Fruit fly (Drosophila melanogaster) whole organism, embryonic: ENCODE data around the gene Drs.
A peak's percentile ranks its signal among the peaks of the same experiment; 100 is the strongest.

Experiments used
- Asciz ChIP-seq: fragments of 200-800 bp; sonication (Bioruptor generic); optimal IDR thresholded peaks from 2 replicates; lab custom pipeline; 2017; ENCODE audit warnings: missing biosample characterization, mild to moderate bottlenecking, missing genetic modification characterization, missing genetic modification reagents
- CG10147 ChIP-seq: fragments of 200-800 bp; sonication (Bioruptor generic); optimal IDR thresholded peaks from 2 replicates; lab custom pipeline; 2019; ENCODE audit warnings: missing biosample characterization, mild to moderate bottlenecking, missing genetic modification characterization, moderate library complexity
- CG10267 ChIP-seq: fragments of 200-800 bp; sonication (Bioruptor generic); optimal IDR thresholded peaks from 2 replicates; lab custom pipeline; 2018; ENCODE audit warnings: missing biosample characterization, mild to moderate bottlenecking, missing genetic modification characterization, moderate library complexity
- CG11093 ChIP-seq: fragments of 200-800 bp; sonication (Bioruptor generic); IDR thresholded peaks from 3 replicates; pipeline ENCODE4 v1.3.6; 2022; ENCODE audit warnings: missing biosample characterization, missing genetic modification characterization
- CG12236 ChIP-seq: fragments of 200-800 bp; sonication (Bioruptor generic); optimal IDR thresholded peaks from 2 replicates; lab custom pipeline; 2016; ENCODE audit warnings: missing biosample characterization, missing genetic modification characterization
- CG12942 ChIP-seq: fragments of 200-800 bp; sonication (Bioruptor generic); optimal IDR thresholded peaks from 3 replicates; lab custom pipeline; 2016; ENCODE audit warnings: missing biosample characterization, missing genetic modification characterization
- CG15269 ChIP-seq: fragments of 200-800 bp; sonication (Bioruptor generic); optimal IDR thresholded peaks from 2 replicates; lab custom pipeline; 2018; ENCODE audit warnings: missing biosample characterization, mild to moderate bottlenecking, missing genetic modification characterization, moderate library complexity
- CG1529 ChIP-seq: fragments of 200-800 bp; sonication (Bioruptor generic); optimal IDR thresholded peaks from 3 replicates; lab custom pipeline; 2018; ENCODE audit warnings: missing biosample characterization, missing genetic modification characterization
- CG17361 ChIP-seq: fragments of 200-800 bp; sonication (Bioruptor generic); IDR thresholded peaks from 3 replicates; pipeline ENCODE4 v1.3.6; 2022; ENCODE audit warnings: missing biosample characterization, missing genetic modification characterization
- CG17385 ChIP-seq: fragments of 200-800 bp; sonication (Bioruptor generic); optimal IDR thresholded peaks from 3 replicates; lab custom pipeline; 2018; ENCODE audit warnings: missing biosample characterization, mild to moderate bottlenecking, missing genetic modification characterization
- CG17612 ChIP-seq: fragments of 200-800 bp; sonication (Bioruptor generic); IDR thresholded peaks from 2 replicates; pipeline ENCODE4 v1.3.6; 2022; ENCODE audit warnings: missing biosample characterization, missing genetic modification characterization
- CG18599 ChIP-seq: fragments of 200-800 bp; sonication (Bioruptor generic); optimal IDR thresholded peaks from 3 replicates; lab custom pipeline; 2017; ENCODE audit warnings: missing biosample characterization, missing genetic modification characterization, mild to moderate bottlenecking, moderate library complexity, missing genetic modification reagents
- CG2889 ChIP-seq: fragments of 200-800 bp; sonication (Bioruptor generic); IDR thresholded peaks from 3 replicates; pipeline ENCODE4 v1.3.6; 2022; ENCODE audit warnings: missing biosample characterization, missing genetic modification characterization
- CG33557 ChIP-seq: fragments of 200-800 bp; sonication (Bioruptor generic); optimal IDR thresholded peaks from 2 replicates; lab custom pipeline; 2019; ENCODE audit warnings: missing biosample characterization, mild to moderate bottlenecking, missing genetic modification characterization, moderate library complexity
- CG34422 ChIP-seq: fragments of 200-800 bp; sonication (Bioruptor generic); IDR thresholded peaks from 3 replicates; pipeline ENCODE4 v1.3.6; 2022; ENCODE audit warnings: missing biosample characterization, missing genetic modification characterization
- CG9215 ChIP-seq: fragments of 200-800 bp; sonication (Bioruptor generic); IDR thresholded peaks from 2 replicates; pipeline ENCODE4 v1.3.6; 2022; ENCODE audit warnings: missing biosample characterization, missing genetic modification characterization
- CG9437 ChIP-seq: fragments of 200-800 bp; sonication (Bioruptor generic); optimal IDR thresholded peaks from 2 replicates; lab custom pipeline; 2018; ENCODE audit warnings: missing biosample characterization, mild to moderate bottlenecking, missing genetic modification characterization
- CTCF ChIP-seq: fragments of 200-800 bp; sonication (Bioruptor generic); optimal IDR thresholded peaks from 2 replicates; lab custom pipeline; 2017; ENCODE audit warnings: missing biosample characterization, mild to moderate bottlenecking, missing genetic modification characterization, moderate library complexity
- CoRest ChIP-seq: fragments of 200-800 bp; sonication (Bioruptor generic); optimal IDR thresholded peaks from 3 replicates; lab custom pipeline; 2018; ENCODE audit warnings: missing biosample characterization, mild to moderate bottlenecking, missing genetic modification characterization, moderate library complexity
- D19B ChIP-seq: fragments of 200-800 bp; sonication (Bioruptor generic); optimal IDR thresholded peaks from 2 replicates; lab custom pipeline; 2017; ENCODE audit warnings: missing biosample characterization, mild to moderate bottlenecking, missing genetic modification characterization
- Dad ChIP-seq: fragments of 200-800 bp; sonication (Bioruptor generic); optimal IDR thresholded peaks from 3 replicates; lab custom pipeline; 2016; ENCODE audit warnings: missing biosample characterization, missing genetic modification characterization
- Drgx ChIP-seq: fragments of 200-800 bp; sonication (Bioruptor generic); IDR thresholded peaks from 2 replicates; pipeline ENCODE4 v1.3.6; 2022; ENCODE audit warnings: missing biosample characterization, missing genetic modification characterization
- E2f2 ChIP-seq: fragments of 200-800 bp; sonication (Bioruptor generic); IDR thresholded peaks from 2 replicates; pipeline ENCODE4 v1.3.6; 2022; ENCODE audit warnings: missing biosample characterization, missing genetic modification characterization
- Hr51 ChIP-seq, 2 experiments: fragments of 200-800 bp; sonication (Bioruptor generic); optimal IDR thresholded peaks; 2 replicates in 1 of 2; 3 replicates in 1 of 2; lab custom pipeline; 2016 to 2018; ENCODE audit warnings: missing biosample characterization in 2 of 2, missing genetic modification characterization in 2 of 2, mild to moderate bottlenecking in 1 of 2, moderate library complexity in 1 of 2
- NFAT ChIP-seq: fragments of 200-800 bp; sonication (Bioruptor generic); IDR thresholded peaks from 2 replicates; pipeline ENCODE4 v1.3.6; 2022; ENCODE audit warnings: missing biosample characterization, missing genetic modification characterization
- NfI ChIP-seq: fragments of 200-800 bp; sonication (Bioruptor generic); optimal IDR thresholded peaks from 3 replicates; lab custom pipeline; 2018; ENCODE audit warnings: missing biosample characterization, mild to moderate bottlenecking, missing genetic modification characterization, moderate library complexity
- Oli ChIP-seq: fragments of 200-800 bp; sonication (Bioruptor generic); optimal IDR thresholded peaks from 2 replicates; lab custom pipeline; 2018; ENCODE audit warnings: missing biosample characterization, mild to moderate bottlenecking, missing genetic modification characterization, moderate library complexity
- Rfx ChIP-seq: fragments of 200-800 bp; sonication (Bioruptor generic); IDR thresholded peaks from 2 replicates; pipeline ENCODE4 v1.3.6; 2022; ENCODE audit warnings: missing biosample characterization, missing genetic modification characterization
- Rx ChIP-seq: fragments of 200-800 bp; sonication (Bioruptor generic); IDR thresholded peaks from 2 replicates; pipeline ENCODE4 v1.3.6; 2022; ENCODE audit warnings: missing biosample characterization, missing genetic modification characterization
- Ssrp ChIP-seq: fragments of 200-800 bp; sonication (Bioruptor generic); optimal IDR thresholded peaks from 2 replicates; lab custom pipeline; 2018; ENCODE audit warnings: missing biosample characterization, mild to moderate bottlenecking, missing genetic modification characterization, moderate library complexity
- cg ChIP-seq: fragments of 200-800 bp; sonication (Bioruptor generic); optimal IDR thresholded peaks from 3 replicates; lab custom pipeline; 2019; ENCODE audit warnings: missing biosample characterization, mild to moderate bottlenecking, missing genetic modification characterization, moderate library complexity
- chn ChIP-seq: fragments of 200-800 bp; sonication (Bioruptor generic); optimal IDR thresholded peaks from 2 replicates; lab custom pipeline; 2016; ENCODE audit warnings: missing biosample characterization, missing genetic modification characterization
- ci ChIP-seq: fragments of 200-800 bp; sonication (Bioruptor generic); IDR thresholded peaks from 3 replicates; pipeline ENCODE4 v1.3.6; 2022; ENCODE audit warnings: missing biosample characterization, missing genetic modification characterization
- crol ChIP-seq: fragments of 200-800 bp; sonication (Bioruptor generic); IDR thresholded peaks from 2 replicates; pipeline ENCODE4 v1.3.6; 2022; ENCODE audit warnings: missing biosample characterization, missing genetic modification characterization
- dati ChIP-seq: fragments of 200-800 bp; sonication (Bioruptor generic); IDR thresholded peaks from 2 replicates; pipeline ENCODE4 v1.3.6; 2022; ENCODE audit warnings: missing biosample characterization, missing genetic modification characterization
- dmrt99B ChIP-seq: fragments of 200-800 bp; sonication (Bioruptor generic); optimal IDR thresholded peaks from 2 replicates; lab custom pipeline; 2018; ENCODE audit warnings: missing biosample characterization, mild to moderate bottlenecking, missing genetic modification characterization, moderate library complexity
- ems ChIP-seq: fragments of 200-800 bp; sonication (Bioruptor generic); optimal IDR thresholded peaks from 3 replicates; lab custom pipeline; 2016; ENCODE audit warnings: missing biosample characterization, missing genetic modification characterization
- en ChIP-seq: fragments of 200-800 bp; sonication (Bioruptor generic); optimal IDR thresholded peaks from 2 replicates; lab custom pipeline; 2016; ENCODE audit warnings: missing biosample characterization, missing genetic modification characterization
- eve ChIP-seq, 2 experiments: fragments of >200 bp; optimal IDR thresholded peaks; 2 replicates each; lab custom pipeline; 2017; ENCODE audit warnings: missing biosample characterization in 2 of 2, missing genetic modification characterization in 2 of 2
- fd96Cb ChIP-seq: fragments of 200-800 bp; sonication (Bioruptor generic); optimal IDR thresholded peaks from 2 replicates; lab custom pipeline; 2018; ENCODE audit warnings: missing biosample characterization, mild to moderate bottlenecking, missing genetic modification characterization, moderate library complexity
- lilli ChIP-seq: fragments of 200-800 bp; sonication (Bioruptor generic); optimal IDR thresholded peaks from 3 replicates; lab custom pipeline; 2016; ENCODE audit warnings: missing biosample characterization, missing genetic modification characterization
- p53 ChIP-seq: fragments of 200-800 bp; sonication (Bioruptor generic); optimal IDR thresholded peaks from 2 replicates; lab custom pipeline; 2016; ENCODE audit warnings: missing biosample characterization, missing genetic modification characterization
- slbo ChIP-seq: fragments of 200-800 bp; sonication (Bioruptor generic); IDR thresholded peaks from 2 replicates; pipeline ENCODE4 v1.3.6; 2022; ENCODE audit warnings: missing biosample characterization, missing genetic modification characterization
- sqz ChIP-seq: fragments of 200-800 bp; sonication (Bioruptor generic); optimal IDR thresholded peaks from 3 replicates; lab custom pipeline; 2018; ENCODE audit warnings: missing biosample characterization, mild to moderate bottlenecking, missing genetic modification characterization
- stc ChIP-seq: fragments of 200-800 bp; sonication (Bioruptor generic); IDR thresholded peaks from 2 replicates; pipeline ENCODE4 v1.3.6; 2022; ENCODE audit warnings: missing biosample characterization, missing genetic modification characterization
- wdn ChIP-seq: fragments of 200-800 bp; sonication (Bioruptor generic); IDR thresholded peaks from 2 replicates; pipeline ENCODE4 v1.3.6; 2022; ENCODE audit warnings: missing biosample characterization, missing genetic modification characterization

The Drs gene

DNA sequence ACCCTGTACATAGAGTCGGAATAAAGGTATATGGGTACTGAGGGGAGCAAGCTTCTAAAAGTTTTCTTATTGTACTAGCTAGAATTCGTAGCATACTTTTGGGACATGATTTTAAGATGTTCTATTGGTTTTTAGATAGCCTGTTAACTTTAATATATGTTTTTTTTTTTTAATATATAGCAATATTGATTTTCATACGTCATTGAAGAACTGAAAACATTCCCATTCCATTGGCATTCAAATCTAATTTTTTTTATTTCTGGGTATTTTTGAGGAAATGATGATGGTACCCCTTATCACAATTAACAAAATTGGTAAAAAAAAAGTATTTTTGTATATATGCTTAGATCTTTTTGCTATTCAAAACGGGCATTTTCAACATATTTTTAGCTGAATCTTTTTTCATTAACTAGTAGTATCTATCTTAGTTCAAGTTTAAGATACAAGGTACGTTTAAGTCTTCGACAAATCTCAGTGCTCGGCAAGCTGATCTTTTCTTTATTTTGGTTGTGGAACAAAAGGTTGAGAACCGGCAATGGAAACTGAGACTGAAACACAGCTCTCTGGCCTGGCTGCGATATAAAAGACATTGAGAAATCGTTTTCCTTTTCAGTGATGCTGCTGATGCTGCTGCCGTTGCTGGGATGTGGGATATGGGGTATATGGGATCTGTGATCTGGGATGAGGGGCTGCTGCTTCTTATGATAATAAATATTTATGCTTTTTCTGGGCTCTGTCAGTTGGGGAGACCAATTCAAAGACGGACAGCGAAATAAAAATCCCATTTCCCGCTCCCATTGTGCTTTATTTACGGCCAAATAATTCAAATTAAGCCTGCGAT is 15.5 kb downstream of the Drs start (continued):
- TF ChIP-seq CG17385 (peak; percentile 25), en (GFP tag; lab: Kevin White, UChicago) (no peak), p53 (GFP tag; lab: Kevin White, UChicago) (no peak), CG10267 (tag; lab: Kevin White, UChicago) (peak; percentile 52), CG33557 (peak; percentile 44), fd96Cb (peak; percentile 58), NFAT (GFP tag; lab: Robert Waterston, UW) (peak; percentile 52; the same call in 1 of the 2 replicates), CG9437 (peak; percentile 64), stc (GFP tag; lab: Robert Waterston, UW) (no peak), Dad (GFP tag; lab: Kevin White, UChicago) (no peak), CTCF (GFP tag; lab: Kevin White, UChicago) (no peak), Drgx (GFP tag; lab: Robert Waterston, UW) (peak; percentile 44; the same call in 1 of the 2 replicates), Rfx (GFP tag; lab: Robert Waterston, UW) (peak; percentile 35; the same call in 1 of the 2 replicates), slbo (peak; percentile 51), dati (GFP tag; lab: Robert Waterston, UW) (no peak), D19B (GFP tag; lab: Kevin White, UChicago) (peak; percentile 88), lilli (GFP tag; lab: Kevin White, UChicago) (peak; percentile 39), Oli (tag; lab: Kevin White, UChicago) (peak; percentile 66), CG11093 (peak; percentile 52; the same call in 1 of the 3 replicates), wdn (GFP tag; lab: Robert Waterston, UW) (no peak), CG12236 (GFP tag; lab: Kevin White, UChicago) (no peak), CG9215 (GFP tag; lab: Robert Waterston, UW) (no peak), chn (GFP tag; lab: Kevin White, UChicago) (no peak), CG34422 (no peak), Hr51 (GFP tag; optimal IDR thresholded peaks at IDR 0.05; lab: Kevin White, UChicago) (peak in 1 of 2 experiments; percentile 61), eve (GFP tag; optimal IDR thresholded peaks at IDR 0.05; lab: Kevin White, UChicago) (peak in 1 of 2 experiments; percentile 47), crol (0 out of 2 replicates have a peak, but pooled peaks have one; percentile 26), ci (0 out of 3 replicates have a peak, but pooled peaks have one; percentile 3), ems (GFP tag; lab: Kevin White, UChicago) (no peak), CG1529 (GFP tag; lab: Kevin White, UChicago) (peak; percentile 29), CG10147 (no peak), CG17361 (GFP tag; lab: Robert Waterston, UW) (peak; percentile 86), CG12942 (no peak), Ssrp (peak; percentile 67), CG2889 (GFP tag; lab: Robert Waterston, UW) (no peak), E2f2 (no peak), Asciz (GFP tag; lab: Kevin White, UChicago) (peak; percentile 29), Rx (GFP tag; lab: Robert Waterston, UW) (0 out of 2 replicates have a peak, but pooled peaks have one; percentile 5), CG18599 (peak; percentile 35), sqz (GFP tag; lab: Kevin White, UChicago) (peak; percentile 38), CG15269 (tag; lab: Kevin White, UChicago) (peak; percentile 32), CoRest (tag; lab: Kevin White, UChicago) (peak; percentile 66), CG17612 (GFP tag; lab: Robert Waterston, UW) (no peak), NfI (GFP tag; lab: Kevin White, UChicago) (no peak), dmrt99B (tag; lab: Kevin White, UChicago) (peak; percentile 57), cg (GFP tag; lab: Kevin White, UChicago) (peak; percentile 44)
- TF ChIP-seq, all 482 proteins: peak for 135
